Fruit fly (Drosophila melanogaster) whole organism, embryonic: ENCODE results near the gene CG9628.
A peak's percentile ranks its signal among the peaks of the same experiment; 100 is the strongest.

ENCODE experiments used
- Adf1 ChIP-seq: fragments of 200-800 bp; sonication (Bioruptor generic); IDR thresholded peaks from 2 replicates; pipeline ENCODE4 v1.3.6; 2022; ENCODE audit warnings: missing biosample characterization, missing genetic modification characterization
- Asciz ChIP-seq: fragments of 200-800 bp; sonication (Bioruptor generic); optimal IDR thresholded peaks from 2 replicates; lab custom pipeline; 2017; ENCODE audit warnings: missing biosample characterization, mild to moderate bottlenecking, missing genetic modification characterization, missing genetic modification reagents
- Bdp1 ChIP-seq: fragments of 200-800 bp; sonication (Bioruptor generic); optimal IDR thresholded peaks from 3 replicates; lab custom pipeline; 2016; ENCODE audit warnings: missing biosample characterization, missing genetic modification characterization
- CG16779 ChIP-seq: fragments of 200-800 bp; sonication (Bioruptor generic); IDR thresholded peaks from 2 replicates; pipeline ENCODE4 v1.3.6; 2022; ENCODE audit warnings: missing biosample characterization, missing genetic modification characterization
- CG16813 ChIP-seq: fragments of 200-800 bp; sonication (Bioruptor generic); IDR thresholded peaks from 3 replicates; pipeline ENCODE4 v1.3.6; 2022; ENCODE audit warnings: missing biosample characterization, missing genetic modification characterization; ENCODE audit not compliant: partially characterized antibody
- CG17568 ChIP-seq: fragments of 200-800 bp; sonication (Bioruptor generic); optimal IDR thresholded peaks from 2 replicates; lab custom pipeline; 2018; ENCODE audit warnings: missing biosample characterization, mild to moderate bottlenecking, missing genetic modification characterization, moderate library complexity
- CG18476 ChIP-seq: fragments of 200-800 bp; sonication (Bioruptor generic); optimal IDR thresholded peaks from 2 replicates; lab custom pipeline; 2016; ENCODE audit warnings: missing biosample characterization, mild to moderate bottlenecking, missing genetic modification characterization
- CG18619 ChIP-seq: fragments of 200-800 bp; sonication (Bioruptor generic); optimal IDR thresholded peaks from 3 replicates; lab custom pipeline; 2017; ENCODE audit warnings: missing biosample characterization, mild to moderate bottlenecking, missing genetic modification characterization
- CG31365 ChIP-seq: fragments of 200-800 bp; sonication (Bioruptor generic); optimal IDR thresholded peaks from 2 replicates; lab custom pipeline; 2018; ENCODE audit warnings: missing biosample characterization, mild to moderate bottlenecking, missing genetic modification characterization
- CG32532 ChIP-seq: fragments of 200-800 bp; sonication (Bioruptor generic); IDR thresholded peaks from 2 replicates; pipeline ENCODE4 v1.3.6; 2022; ENCODE audit warnings: missing biosample characterization, missing genetic modification characterization
- CG3281 ChIP-seq: fragments of 200-800 bp; sonication (Bioruptor generic); optimal IDR thresholded peaks from 3 replicates; lab custom pipeline; 2017; ENCODE audit warnings: missing biosample characterization, mild to moderate bottlenecking, missing genetic modification characterization
- CG3995 ChIP-seq: fragments of 200-800 bp; sonication (Bioruptor generic); optimal IDR thresholded peaks from 3 replicates; lab custom pipeline; 2016; ENCODE audit warnings: missing biosample characterization, missing genetic modification characterization
- CG4617 ChIP-seq: fragments of 200-800 bp; sonication (Bioruptor generic); optimal IDR thresholded peaks from 3 replicates; lab custom pipeline; 2016; ENCODE audit warnings: missing biosample characterization, missing genetic modification characterization, borderline replicate concordance
- CG7745 ChIP-seq: fragments of 200-800 bp; sonication (Bioruptor generic); optimal IDR thresholded peaks from 2 replicates; lab custom pipeline; 2018; ENCODE audit warnings: missing biosample characterization, mild to moderate bottlenecking, missing genetic modification characterization, moderate library complexity
- CG7963 ChIP-seq: fragments of 200-800 bp; sonication (Bioruptor generic); IDR thresholded peaks from 3 replicates; pipeline ENCODE4 v1.3.6; 2022; ENCODE audit warnings: missing biosample characterization, missing genetic modification characterization; ENCODE audit not compliant: partially characterized antibody
- CG8281 ChIP-seq: fragments of 200-800 bp; sonication (Bioruptor generic); optimal IDR thresholded peaks from 2 replicates; lab custom pipeline; 2018; ENCODE audit warnings: missing biosample characterization, mild to moderate bottlenecking, missing genetic modification characterization, moderate library complexity
- CG9727 ChIP-seq: fragments of 200-800 bp; sonication (Bioruptor generic); optimal IDR thresholded peaks from 3 replicates; lab custom pipeline; 2017; ENCODE audit warnings: missing biosample characterization, mild to moderate bottlenecking, missing genetic modification characterization
- CHES-1-like ChIP-seq: fragments of 200-800 bp; sonication (Bioruptor generic); optimal IDR thresholded peaks from 2 replicates; lab custom pipeline; 2016; ENCODE audit warnings: missing biosample characterization, missing genetic modification characterization
- D19B ChIP-seq: fragments of 200-800 bp; sonication (Bioruptor generic); optimal IDR thresholded peaks from 2 replicates; lab custom pipeline; 2017; ENCODE audit warnings: missing biosample characterization, mild to moderate bottlenecking, missing genetic modification characterization
- Dad ChIP-seq: fragments of 200-800 bp; sonication (Bioruptor generic); optimal IDR thresholded peaks from 3 replicates; lab custom pipeline; 2016; ENCODE audit warnings: missing biosample characterization, missing genetic modification characterization
- E2f1 ChIP-seq: fragments of 200-800 bp; sonication (Bioruptor generic); IDR thresholded peaks from 2 replicates; pipeline ENCODE4 v1.3.6; 2022; ENCODE audit warnings: missing biosample characterization, missing genetic modification characterization
- ERR ChIP-seq: fragments of 200-800 bp; sonication (Bioruptor generic); optimal IDR thresholded peaks from 2 replicates; lab custom pipeline; 2016; ENCODE audit warnings: missing biosample characterization, missing genetic modification characterization
- Gsc ChIP-seq: fragments of 200-800 bp; sonication (Bioruptor generic); IDR thresholded peaks from 2 replicates; pipeline ENCODE4 v1.3.6; 2022; ENCODE audit warnings: missing biosample characterization, missing genetic modification characterization
- Gug ChIP-seq: fragments of 200-800 bp; sonication (Bioruptor generic); IDR thresholded peaks from 4 replicates; pipeline ENCODE4 v1.3.6; 2022; ENCODE audit warnings: missing biosample characterization, missing genetic modification characterization
- Hr39 ChIP-seq: fragments of >200 bp; optimal IDR thresholded peaks from 2 replicates; lab custom pipeline; 2017
- Lim3 ChIP-seq: fragments of 200-800 bp; sonication (Bioruptor generic); IDR thresholded peaks from 2 replicates; pipeline ENCODE4 v1.3.6; 2022; ENCODE audit warnings: missing biosample characterization, missing genetic modification characterization
- MESR4 ChIP-seq: fragments of 200-800 bp; sonication (Bioruptor generic); optimal IDR thresholded peaks from 2 replicates; lab custom pipeline; 2018; ENCODE audit warnings: missing biosample characterization, mild to moderate bottlenecking, missing genetic modification characterization, moderate library complexity
- NC2β ChIP-seq: fragments of 200-800 bp; sonication (Bioruptor generic); optimal IDR thresholded peaks from 2 replicates; lab custom pipeline; 2016; ENCODE audit warnings: missing biosample characterization, missing genetic modification characterization
- Pdp1 ChIP-seq, 2 experiments: fragments of 200-800 bp; sonication (Bioruptor generic); optimal IDR thresholded peaks; 3 replicates each; lab custom pipeline; 2016; ENCODE audit warnings: missing biosample characterization in 2 of 2, missing genetic modification characterization in 2 of 2, mild to moderate bottlenecking in 1 of 2, moderate library complexity in 1 of 2
- Sry-δ ChIP-seq: fragments of 200-800 bp; sonication (Bioruptor generic); optimal IDR thresholded peaks from 2 replicates; lab custom pipeline; 2016; ENCODE audit warnings: missing biosample characterization, missing genetic modification characterization
- ac ChIP-seq: fragments of 200-800 bp; sonication (Bioruptor generic); optimal IDR thresholded peaks from 3 replicates; lab custom pipeline; 2017; ENCODE audit warnings: missing biosample characterization, mild to moderate bottlenecking, missing genetic modification characterization
- amos ChIP-seq: fragments of 200-800 bp; sonication (Bioruptor generic); IDR thresholded peaks from 2 replicates; pipeline ENCODE4 v1.3.6; 2022; ENCODE audit warnings: missing biosample characterization, missing genetic modification characterization; ENCODE audit not compliant: partially characterized antibody
- ato ChIP-seq: fragments of 200-800 bp; sonication (Bioruptor generic); IDR thresholded peaks from 2 replicates; pipeline ENCODE4 v1.3.6; 2022; ENCODE audit warnings: missing biosample characterization, missing genetic modification characterization; ENCODE audit not compliant: partially characterized antibody
- bab2 ChIP-seq: fragments of 200-800 bp; sonication (Bioruptor generic); optimal IDR thresholded peaks from 2 replicates; lab custom pipeline; 2016; ENCODE audit warnings: missing biosample characterization, missing genetic modification characterization
- dimm ChIP-seq: fragments of 200-800 bp; sonication (Bioruptor generic); IDR thresholded peaks from 2 replicates; pipeline ENCODE4 v1.3.6; 2022; ENCODE audit warnings: missing biosample characterization, missing genetic modification characterization
- ewg ChIP-seq: fragments of 200-800 bp; sonication (Bioruptor generic); optimal IDR thresholded peaks from 3 replicates; lab custom pipeline; 2017; ENCODE audit warnings: mild to moderate bottlenecking, missing biosample characterization, missing genetic modification reagents, missing genetic modification characterization
- fd64A ChIP-seq: fragments of 200-800 bp; sonication (Bioruptor generic); optimal IDR thresholded peaks from 3 replicates; lab custom pipeline; 2018; ENCODE audit warnings: missing biosample characterization, mild to moderate bottlenecking, missing genetic modification characterization
- gce ChIP-seq: fragments of 200-800 bp; sonication (Bioruptor generic); IDR thresholded peaks from 3 replicates; pipeline ENCODE4 v1.3.6; 2022; ENCODE audit warnings: missing biosample characterization, missing genetic modification characterization
- insv ChIP-seq, 2 experiments: fragments of 200-800 bp; sonication (Bioruptor generic); optimal IDR thresholded peaks; 3 replicates each; lab custom pipeline; 2016 to 2018; ENCODE audit warnings: missing biosample characterization in 2 of 2, missing genetic modification characterization in 2 of 2
- lbe ChIP-seq: fragments of 200-800 bp; sonication (Bioruptor generic); optimal IDR thresholded peaks from 2 replicates; lab custom pipeline; 2016; ENCODE audit warnings: missing biosample characterization, mild to moderate bottlenecking, missing genetic modification characterization
- lmd ChIP-seq: fragments of 200-800 bp; sonication (Bioruptor generic); IDR thresholded peaks from 2 replicates; pipeline ENCODE4 v1.3.6; 2022; ENCODE audit warnings: missing biosample characterization, missing genetic modification characterization
- odd ChIP-seq: fragments of 200-800 bp; sonication (Bioruptor generic); optimal IDR thresholded peaks from 2 replicates; lab custom pipeline; 2017; ENCODE audit warnings: missing biosample characterization, mild to moderate bottlenecking, missing genetic modification characterization
- slbo ChIP-seq: fragments of 200-800 bp; sonication (Bioruptor generic); IDR thresholded peaks from 2 replicates; pipeline ENCODE4 v1.3.6; 2022; ENCODE audit warnings: missing biosample characterization, missing genetic modification characterization
- so ChIP-seq: fragments of 200-800 bp; sonication (Bioruptor generic); IDR thresholded peaks from 3 replicates; pipeline ENCODE4 v1.3.6; 2022; ENCODE audit warnings: missing biosample characterization, missing genetic modification characterization
- sr ChIP-seq: fragments of 200-800 bp; sonication (Bioruptor generic); IDR thresholded peaks from 3 replicates; pipeline ENCODE4 v1.3.6; 2022; ENCODE audit warnings: missing biosample characterization, missing genetic modification characterization
- sug ChIP-seq: fragments of 200-800 bp; optimal IDR thresholded peaks from 2 replicates; lab custom pipeline; 2019; ENCODE audit warnings: missing biosample characterization, mild to moderate bottlenecking, missing genetic modification characterization, moderate library complexity
- tll ChIP-seq, 2 experiments: fragments of 200-800 bp in 1 of 2; fragments of >200 bp in 1 of 2; sonication (Bioruptor generic) in 1 of 2; optimal IDR thresholded peaks; 2 replicates each; lab custom pipeline; 2017 to 2019; ENCODE audit warnings: missing biosample characterization in 2 of 2, missing genetic modification characterization in 2 of 2, mild to moderate bottlenecking in 1 of 2, moderate library complexity in 1 of 2
- unc-4 ChIP-seq: fragments of 200-800 bp; sonication (Bioruptor generic); IDR thresholded peaks from 2 replicates; pipeline ENCODE4 v1.3.6; 2022; ENCODE audit warnings: missing biosample characterization, missing genetic modification characterization; ENCODE audit not compliant: partially characterized antibody
- usp ChIP-seq: fragments of >200 bp; optimal IDR thresholded peaks from 2 replicates; lab custom pipeline; 2017; ENCODE audit warnings: missing biosample characterization, missing genetic modification characterization
- vfl ChIP-seq: fragments of 200-800 bp; sonication (Bioruptor generic); optimal IDR thresholded peaks from 2 replicates; lab custom pipeline; 2016; ENCODE audit warnings: missing biosample characterization, missing genetic modification characterization

Gene CG9628

DNA sequence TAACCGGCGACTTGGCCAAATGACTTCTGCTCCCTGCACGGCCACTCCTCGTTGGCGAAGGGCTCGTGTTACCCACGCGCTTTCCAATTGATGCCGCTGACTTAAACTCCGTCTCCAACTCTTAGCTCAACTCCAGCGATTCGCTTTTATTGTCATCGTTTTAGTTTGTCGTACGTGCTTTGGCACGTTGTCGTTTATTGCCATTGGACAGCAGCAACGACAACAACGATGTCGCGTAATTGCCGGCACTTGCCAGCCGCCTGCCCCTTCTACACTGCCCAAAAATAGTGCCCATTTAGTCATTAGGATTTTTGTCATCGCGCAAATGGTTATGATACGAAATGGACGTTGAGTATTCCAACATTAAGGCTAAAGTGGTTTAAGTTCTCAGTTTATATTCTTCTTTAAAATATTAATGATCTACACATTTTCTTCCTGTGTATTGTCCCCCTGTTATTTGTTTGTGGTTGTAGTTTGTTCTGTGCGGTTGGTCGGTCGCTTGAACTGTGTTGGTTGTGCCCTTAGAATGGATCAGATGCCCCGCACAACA is 43.3 kb downstream of the CG9628 start (continued):
- peak; percentile 87 for TF ChIP-seq lmd
- peak; percentile 82 to 91 for TF ChIP-seq Pdp1 (GFP tag; optimal IDR thresholded peaks at IDR 0.05; lab: Kevin White, UChicago)
- TF ChIP-seq odd (GFP tag; lab: Kevin White, UChicago) = peak; percentile 78
- peak; percentile 82 for TF ChIP-seq CG18619 (GFP tag; lab: Kevin White, UChicago)
- no peak for TF ChIP-seq usp
- TF ChIP-seq Asciz (GFP tag; lab: Kevin White, UChicago) = peak; percentile 85
- peak; percentile 41 for TF ChIP-seq D19B
- TF ChIP-seq Sry-δ (GFP tag; lab: Kevin White, UChicago) = peak; percentile 50
- TF ChIP-seq CG8281 = peak; percentile 70
- TF ChIP-seq Adf1 (GFP tag; lab: Robert Waterston, UW) = no peak
- peak; percentile 86 for TF ChIP-seq NC2β
- peak; percentile 85 for TF ChIP-seq so (GFP tag; lab: Robert Waterston, UW)
- TF ChIP-seq slbo (GFP tag; lab: Robert Waterston, UW) = peak; percentile 88
- peak; percentile 83 for TF ChIP-seq E2f1
- no peak for TF ChIP-seq amos
- TF ChIP-seq Bdp1 (GFP tag; lab: Kevin White, UChicago) = peak; percentile 81
- peak; percentile 65 for TF ChIP-seq CG4617
- TF ChIP-seq tll (GFP tag; optimal IDR thresholded peaks at IDR 0.05; lab: Kevin White, UChicago) = no peak
- TF ChIP-seq MESR4 (GFP tag; lab: Kevin White, UChicago) = peak; percentile 47
- TF ChIP-seq Gug (GFP tag; lab: Robert Waterston, UW) = peak; percentile 80
- TF ChIP-seq CG18476 (GFP tag; lab: Kevin White, UChicago) = peak; percentile 82
- peak in 1 of 2 experiments; percentile 20 for TF ChIP-seq insv (GFP tag; optimal IDR thresholded peaks at IDR 0.05; lab: Kevin White, UChicago)
- no peak for TF ChIP-seq CG16813 (GFP tag; lab: Robert Waterston, UW)
- TF ChIP-seq CHES-1-like (GFP tag; lab: Kevin White, UChicago) = peak; percentile 86
- peak; percentile 75 for TF ChIP-seq vfl
- peak; percentile 71 for TF ChIP-seq fd64A
- TF ChIP-seq sug (tag; lab: Kevin White, UChicago) = peak; percentile 74
- TF ChIP-seq ewg (GFP tag; lab: Kevin White, UChicago) = peak; percentile 82
- peak; percentile 27 for TF ChIP-seq lbe (GFP tag; lab: Kevin White, UChicago)
- peak; percentile 5 for TF ChIP-seq CG3995 (GFP tag; lab: Kevin White, UChicago)
- peak; percentile 71 for TF ChIP-seq dimm (GFP tag; lab: Robert Waterston, UW)
- peak; percentile 80; the same call in 2 of the 3 replicates for TF ChIP-seq gce (GFP tag; lab: Robert Waterston, UW)
- peak; percentile 86 for TF ChIP-seq CG17568 (GFP tag; lab: Kevin White, UChicago)
- TF ChIP-seq Lim3 (GFP tag; lab: Robert Waterston, UW) = no peak
- TF ChIP-seq CG31365 (tag; lab: Kevin White, UChicago) = peak; percentile 51
- peak; percentile 85 for TF ChIP-seq CG3281 (GFP tag; lab: Kevin White, UChicago)
- TF ChIP-seq Hr39 (lab: Kevin White, UChicago) = no peak
- TF ChIP-seq CG32532 (GFP tag; lab: Robert Waterston, UW) = peak; percentile 81
- peak; percentile 93 for TF ChIP-seq CG9727 (GFP tag; lab: Kevin White, UChicago)
- peak; percentile 92 for TF ChIP-seq bab2 (GFP tag; lab: Kevin White, UChicago)
- TF ChIP-seq Gsc (GFP tag; lab: Robert Waterston, UW) = no peak; the same call in 1 of the 2 replicates
- peak; percentile 79 for TF ChIP-seq ERR (GFP tag; lab: Kevin White, UChicago)
- peak; percentile 26 for TF ChIP-seq CG7745 (tag; lab: Kevin White, UChicago)
- 0 out of 3 replicates have a peak, but pooled peaks have one; percentile 10 for TF ChIP-seq sr (GFP tag; lab: Robert Waterston, UW)
- 0 out of 2 replicates have a peak, but pooled peaks have one; percentile 9 for TF ChIP-seq CG16779
- TF ChIP-seq Dad = peak; percentile 89
- no peak for TF ChIP-seq ato
- peak; percentile 85 for TF ChIP-seq ac (GFP tag; lab: Kevin White, UChicago)
- no peak for TF ChIP-seq unc-4
- TF ChIP-seq CG7963 (GFP tag; lab: Robert Waterston, UW) = no peak
